Worm (Caenorhabditis elegans) whole organism, L1 larva: ENCODE data around the gene mec-17.
A peak's percentile ranks its signal among the peaks of the same experiment; 100 is the strongest.

Experiments used
- C04F5.9 ChIP-seq: sonication (generic microtip); optimal IDR thresholded peaks from 2 replicates; lab custom pipeline; 2016; ENCODE audit warnings: missing genetic modification characterization, missing compliant biosample characterization
- C16A3.4 ChIP-seq: fragments of 150-350 bp; optimal IDR thresholded peaks from 2 replicates; lab custom pipeline; 2014; ENCODE audit warnings: missing biosample characterization, missing genetic modification characterization
- F16B12.6 ChIP-seq: fragments of 150-350 bp; optimal IDR thresholded peaks from 2 replicates; lab custom pipeline; 2014; ENCODE audit warnings: missing biosample characterization, missing genetic modification characterization
- Y116A8C.19 ChIP-seq: sonication (generic microtip); optimal IDR thresholded peaks from 2 replicates; lab custom pipeline; 2016; ENCODE audit warnings: missing compliant biosample characterization, missing genetic modification characterization, borderline replicate concordance
- alr-1 ChIP-seq: fragments of 200-800 bp; sonication (Bioruptor generic); optimal IDR thresholded peaks from 2 replicates; lab custom pipeline; 2018; ENCODE audit warnings: borderline replicate concordance, mild to moderate bottlenecking, missing genetic modification characterization, missing compliant biosample characterization
- aly-2 ChIP-seq: fragments of 150-350 bp; optimal IDR thresholded peaks from 2 replicates; lab custom pipeline; 2014; ENCODE audit warnings: missing biosample characterization, missing genetic modification characterization
- blmp-1 ChIP-seq: fragments of 150-350 bp; optimal IDR thresholded peaks from 2 replicates; lab custom pipeline; 2014; ENCODE audit warnings: missing biosample characterization, missing genetic modification characterization
- ceh-90 ChIP-seq: sonication (generic microtip); optimal IDR thresholded peaks from 2 replicates; lab custom pipeline; 2016; ENCODE audit warnings: missing genetic modification characterization, missing compliant biosample characterization
- ces-1 ChIP-seq: fragments of 150-350 bp; optimal IDR thresholded peaks from 2 replicates; lab custom pipeline; 2014; ENCODE audit warnings: missing biosample characterization, missing genetic modification reagents, missing genetic modification characterization
- dpl-1 ChIP-seq, 3 experiments: fragments of 150-350 bp in 2 of 3; sonication (generic microtip) in 1 of 3; optimal IDR thresholded peaks; 2 replicates each; lab custom pipeline; 2014 to 2017; ENCODE audit warnings: missing biosample characterization in 3 of 3, missing genetic modification characterization in 3 of 3, missing genetic modification reagents in 3 of 3
- dsc-1 ChIP-seq: sonication (generic microtip); optimal IDR thresholded peaks from 2 replicates; lab custom pipeline; 2016; ENCODE audit warnings: mild to moderate bottlenecking, missing genetic modification characterization, missing compliant biosample characterization
- efl-3 ChIP-seq: fragments of 200-800 bp; sonication (Bioruptor generic); optimal IDR thresholded peaks from 2 replicates; lab custom pipeline; 2018; ENCODE audit warnings: mild to moderate bottlenecking, missing genetic modification characterization, missing compliant biosample characterization
- egl-27 ChIP-seq, 2 experiments: fragments of 150-350 bp in 1 of 2; sonication (generic microtip); optimal IDR thresholded peaks; 3 replicates each; lab custom pipeline; 2017 to 2018; ENCODE audit warnings: missing biosample characterization in 2 of 2, missing genetic modification characterization in 2 of 2, missing genetic modification reagents in 2 of 2
- elt-2 ChIP-seq: sonication (generic microtip); optimal IDR thresholded peaks from 2 replicates; lab custom pipeline; 2016; ENCODE audit warnings: missing genetic modification characterization, mild to moderate bottlenecking, inconsistent platforms, missing compliant biosample characterization, missing genetic modification reagents
- elt-3 ChIP-seq, 6 experiments: fragments of 150-350 bp in 1 of 6; sonication (generic microtip); optimal IDR thresholded peaks; 2 replicates each; lab custom pipeline; 2017 to 2018; ENCODE audit warnings: missing biosample characterization in 6 of 6, missing genetic modification characterization in 6 of 6, inconsistent platforms in 1 of 6
- ets-5 ChIP-seq: fragments of 200-800 bp; sonication (Bioruptor generic); IDR thresholded peaks from 2 replicates; pipeline ENCODE4 v1.3.6; 2022; ENCODE audit warnings: missing genetic modification characterization, missing compliant biosample characterization
- fkh-8 ChIP-seq: sonication (generic microtip); optimal IDR thresholded peaks from 2 replicates; lab custom pipeline; 2016; ENCODE audit warnings: mild to moderate bottlenecking, missing genetic modification characterization, missing compliant biosample characterization
- fos-1 ChIP-seq: fragments of 150-350 bp; optimal IDR thresholded peaks from 2 replicates; lab custom pipeline; 2014; ENCODE audit warnings: missing biosample characterization, missing genetic modification characterization
- grh-1 ChIP-seq: fragments of 200-800 bp; sonication (Bioruptor generic); IDR thresholded peaks from 2 replicates; pipeline ENCODE4 v1.3.6; 2022; ENCODE audit warnings: missing genetic modification reagents, missing genetic modification characterization, missing compliant biosample characterization
- hlh-17 ChIP-seq: fragments of 200-800 bp; sonication (Bioruptor generic); optimal IDR thresholded peaks from 2 replicates; lab custom pipeline; 2018; ENCODE audit warnings: missing genetic modification characterization, mild to moderate bottlenecking, missing compliant biosample characterization, moderate library complexity, borderline replicate concordance
- hlh-4 ChIP-seq: sonication (generic microtip); optimal IDR thresholded peaks from 2 replicates; lab custom pipeline; 2016; ENCODE audit warnings: mild to moderate bottlenecking, missing genetic modification characterization, missing compliant biosample characterization
- isw-1 ChIP-seq: fragments of 200-800 bp; sonication (Bioruptor generic); IDR thresholded peaks from 2 replicates; pipeline ENCODE4 v1.3.6; 2022; ENCODE audit warnings: missing genetic modification characterization, missing compliant biosample characterization
- lin-35 ChIP-seq, 2 experiments: fragments of 150-350 bp; optimal IDR thresholded peaks; 2 replicates each; lab custom pipeline; 2014; ENCODE audit warnings: missing biosample characterization in 2 of 2, missing genetic modification characterization in 2 of 2, missing genetic modification reagents in 2 of 2
- lin-39 ChIP-seq: fragments of 150-350 bp; optimal IDR thresholded peaks from 2 replicates; lab custom pipeline; 2014; ENCODE audit warnings: missing biosample characterization, missing genetic modification reagents, missing genetic modification characterization
- lir-3 ChIP-seq: sonication (generic microtip); optimal IDR thresholded peaks from 2 replicates; lab custom pipeline; 2016; ENCODE audit warnings: mild to moderate bottlenecking, missing genetic modification characterization, moderate library complexity, missing compliant biosample characterization; ENCODE audit not compliant: poor library complexity
- lsy-2 ChIP-seq, 2 experiments: fragments of 150-350 bp; optimal IDR thresholded peaks; 2 replicates each; lab custom pipeline; 2014; ENCODE audit warnings: missing biosample characterization in 2 of 2, missing genetic modification characterization in 2 of 2
- mab-9 ChIP-seq: fragments of 200-800 bp; sonication (Bioruptor generic); IDR thresholded peaks from 2 replicates; pipeline ENCODE4 v1.3.6; 2022; ENCODE audit warnings: missing genetic modification reagents, missing genetic modification characterization, missing compliant biosample characterization
- mef-2 ChIP-seq: fragments of 150-350 bp; optimal IDR thresholded peaks from 2 replicates; lab custom pipeline; 2014; ENCODE audit warnings: missing biosample characterization, missing genetic modification characterization
- nhr-11 ChIP-seq: fragments of 150-350 bp; optimal IDR thresholded peaks from 2 replicates; lab custom pipeline; 2014; ENCODE audit warnings: missing biosample characterization, missing genetic modification characterization
- nhr-12 ChIP-seq: sonication (generic microtip); optimal IDR thresholded peaks from 2 replicates; lab custom pipeline; 2017; ENCODE audit warnings: missing biosample characterization, missing genetic modification characterization
- nhr-20 ChIP-seq: sonication (generic microtip); optimal IDR thresholded peaks from 2 replicates; lab custom pipeline; 2016; ENCODE audit warnings: mild to moderate bottlenecking, missing genetic modification characterization, missing compliant biosample characterization
- nhr-237 ChIP-seq: fragments of 150-350 bp; optimal IDR thresholded peaks from 2 replicates; lab custom pipeline; 2014; ENCODE audit warnings: missing biosample characterization, missing genetic modification characterization
- nhr-28 ChIP-seq: fragments of 150-350 bp; optimal IDR thresholded peaks from 2 replicates; lab custom pipeline; 2014; ENCODE audit warnings: missing biosample characterization, missing genetic modification characterization
- nhr-77 ChIP-seq: fragments of 150-350 bp; optimal IDR thresholded peaks from 2 replicates; lab custom pipeline; 2014; ENCODE audit warnings: missing biosample characterization, missing genetic modification characterization
- nhr-84 ChIP-seq: sonication (generic microtip); optimal IDR thresholded peaks from 2 replicates; lab custom pipeline; 2017; ENCODE audit warnings: missing biosample characterization, missing genetic modification characterization
- pax-3 ChIP-seq: fragments of 200-800 bp; sonication (Bioruptor generic); optimal IDR thresholded peaks from 2 replicates; lab custom pipeline; 2018; ENCODE audit warnings: mild to moderate bottlenecking, missing genetic modification characterization, moderate library complexity, missing compliant biosample characterization
- pqm-1 ChIP-seq: sonication (generic microtip); optimal IDR thresholded peaks from 3 replicates; lab custom pipeline; 2017; ENCODE audit warnings: missing biosample characterization, missing genetic modification characterization
- rnt-1 ChIP-seq: sonication (generic microtip); optimal IDR thresholded peaks from 2 replicates; lab custom pipeline; 2016; ENCODE audit warnings: mild to moderate bottlenecking, missing genetic modification characterization, moderate library complexity, missing compliant biosample characterization
- skn-1 ChIP-seq: fragments of 150-350 bp; optimal IDR thresholded peaks from 2 replicates; lab custom pipeline; 2014; ENCODE audit warnings: missing biosample characterization, missing genetic modification characterization
- snu-23 ChIP-seq: sonication (generic microtip); optimal IDR thresholded peaks from 2 replicates; lab custom pipeline; 2016; ENCODE audit warnings: missing genetic modification characterization, missing compliant biosample characterization
- sptf-1 ChIP-seq: fragments of 150-350 bp; optimal IDR thresholded peaks from 2 replicates; lab custom pipeline; 2014; ENCODE audit warnings: missing biosample characterization, missing genetic modification characterization
- swsn-7 ChIP-seq: sonication (generic microtip); optimal IDR thresholded peaks from 2 replicates; lab custom pipeline; 2016; ENCODE audit warnings: missing genetic modification characterization, missing compliant biosample characterization
- tbx-2 ChIP-seq: sonication (generic microtip); optimal IDR thresholded peaks from 2 replicates; lab custom pipeline; 2016; ENCODE audit warnings: missing genetic modification characterization, missing compliant biosample characterization
- tlp-1 ChIP-seq: fragments of 150-350 bp; optimal IDR thresholded peaks from 2 replicates; lab custom pipeline; 2014; ENCODE audit warnings: missing biosample characterization, missing genetic modification characterization
- unc-30 ChIP-seq: sonication (generic microtip); optimal IDR thresholded peaks from 2 replicates; lab custom pipeline; 2017; ENCODE audit warnings: missing biosample characterization, missing genetic modification characterization
- unc-86 ChIP-seq: sonication (generic microtip); optimal IDR thresholded peaks from 2 replicates; lab custom pipeline; 2016; ENCODE audit warnings: missing genetic modification characterization, missing compliant biosample characterization
- vab-15 ChIP-seq: sonication (generic microtip); optimal IDR thresholded peaks from 2 replicates; lab custom pipeline; 2017; ENCODE audit warnings: missing genotype, mild to moderate bottlenecking, missing genetic modification characterization, missing compliant biosample characterization
- xbp-1 ChIP-seq: sonication (generic microtip); optimal IDR thresholded peaks from 2 replicates; lab custom pipeline; 2016; ENCODE audit warnings: missing genetic modification characterization, missing compliant biosample characterization
- zag-1 ChIP-seq: fragments of 150-350 bp; optimal IDR thresholded peaks from 2 replicates; lab custom pipeline; 2014; ENCODE audit warnings: missing biosample characterization, missing genetic modification characterization
- zip-4 ChIP-seq: fragments of 200-800 bp; sonication (Bioruptor generic); optimal IDR thresholded peaks from 2 replicates; lab custom pipeline; 2018; ENCODE audit warnings: mild to moderate bottlenecking, missing genetic modification characterization, moderate library complexity, missing compliant biosample characterization
- ztf-4 ChIP-seq: fragments of 150-350 bp; optimal IDR thresholded peaks from 2 replicates; lab custom pipeline; 2014; ENCODE audit warnings: missing biosample characterization, missing genetic modification characterization

mec-17 gene

ce11 chrIV:8019772-8020496 is 33.0 kb upstream of the mec-17 start, which contains the start of gene dnc-4 (continued):
- no peak for TF ChIP-seq mef-2
- TF ChIP-seq nhr-84 (tag; lab: Kevin White, UChicago): no peak
- peak; percentile 0 for TF ChIP-seq tbx-2 (tag; lab: Kevin White, UChicago)
- no peak for TF ChIP-seq nhr-237
- no peak for TF ChIP-seq nhr-28
- TF ChIP-seq tlp-1 (tag; lab: Kevin White, UChicago): no peak
- TF ChIP-seq ceh-90 (tag; lab: Kevin White, UChicago): peak; percentile 69
- TF ChIP-seq grh-1: no peak
- no peak for TF ChIP-seq zip-4 (GFP tag; lab: Kevin White, UChicago)
- no peak for TF ChIP-seq hlh-17
- TF ChIP-seq dpl-1 (GFP tag; optimal IDR thresholded peaks at IDR 0.05; lab: Kevin White, UChicago): peak in 1 of 3 experiments; percentile 39
- no peak for TF ChIP-seq aly-2 (tag; lab: Kevin White, UChicago)
- TF ChIP-seq unc-86 (tag; lab: Kevin White, UChicago): no peak
- TF ChIP-seq C16A3.4 (tag; lab: Kevin White, UChicago): no peak
- TF ChIP-seq swsn-7 (tag; lab: Kevin White, UChicago): peak; percentile 14
- no peak for TF ChIP-seq C04F5.9
- TF ChIP-seq elt-3 (tag; optimal IDR thresholded peaks at IDR 0.05; lab: Kevin White, UChicago): no peak
- no peak for TF ChIP-seq xbp-1 (tag; lab: Kevin White, UChicago)
- TF ChIP-seq lin-35 (GFP tag; optimal IDR thresholded peaks at IDR 0.05; lab: Kevin White, UChicago): peak in 1 of 2 experiments; percentile 27
- TF ChIP-seq vab-15: no peak
- no peak for TF ChIP-seq nhr-12
- peak; percentile 7 for TF ChIP-seq nhr-20
- no peak for TF ChIP-seq pax-3 (tag; lab: Kevin White, UChicago)
- no peak; the same call in 1 of the 2 replicates for TF ChIP-seq isw-1
- no peak for TF ChIP-seq zag-1 (tag; lab: Kevin White, UChicago)
- TF ChIP-seq lir-3 (tag; lab: Kevin White, UChicago): peak; percentile 71
- TF ChIP-seq pqm-1 (tag; lab: Kevin White, UChicago): no peak
- no peak for TF ChIP-seq egl-27 (tag; optimal IDR thresholded peaks at IDR 0.05; lab: Kevin White, UChicago)
- peak; percentile 29 for TF ChIP-seq skn-1
- TF ChIP-seq rnt-1: peak; percentile 73
- TF ChIP-seq snu-23: peak; percentile 20
- no peak for TF ChIP-seq elt-2
- TF ChIP-seq F16B12.6 (tag; lab: Kevin White, UChicago): no peak
- TF ChIP-seq nhr-77: no peak
- peak; percentile 3 for TF ChIP-seq blmp-1 (tag; lab: Kevin White, UChicago)
- TF ChIP-seq ztf-4: no peak
- TF ChIP-seq nhr-11 (tag; lab: Kevin White, UChicago): no peak
- TF ChIP-seq fos-1 (tag; lab: Kevin White, UChicago): no peak
- TF ChIP-seq hlh-4 (tag; lab: Kevin White, UChicago): no peak
- no peak for TF ChIP-seq efl-3
- TF ChIP-seq lsy-2 (tag; optimal IDR thresholded peaks at IDR 0.05; lab: Kevin White, UChicago): peak in 1 of 2 experiments; percentile 55
- TF ChIP-seq, all 84 proteins: peak for 21

- no peak for TF ChIP-seq pqm-1 (tag; lab: Kevin White, UChicago)
- TF ChIP-seq nhr-237: no peak
- TF ChIP-seq sptf-1 (tag; lab: Kevin White, UChicago): no peak
- TF ChIP-seq mab-9 (GFP tag; lab: Robert Waterston, UW): no peak
- no peak for TF ChIP-seq unc-30 (tag; lab: Kevin White, UChicago)
- no peak for TF ChIP-seq dsc-1 (tag; lab: Kevin White, UChicago)
- TF ChIP-seq fkh-8 (tag; lab: Kevin White, UChicago): no peak
- TF ChIP-seq elt-3 (tag; optimal IDR thresholded peaks at IDR 0.05; lab: Kevin White, UChicago): no peak
- no peak for TF ChIP-seq lin-39 (tag; lab: Kevin White, UChicago)
- TF ChIP-seq ces-1 (GFP tag; lab: Kevin White, UChicago): no peak
- no peak for TF ChIP-seq nhr-28
- TF ChIP-seq ets-5 (GFP tag; lab: Robert Waterston, UW): no peak
- no peak for TF ChIP-seq alr-1
- TF ChIP-seq tbx-2 (tag; lab: Kevin White, UChicago): no peak
- TF ChIP-seq Y116A8C.19 (tag; lab: Kevin White, UChicago): no peak
Observed at ce11 chrIV:8016694-8017093, 29.7 kb upstream of the mec-17 start, which contains the start of gene elpc-4. elpc-4 (plus strand) TSS chrIV:8016994.
